Fruit fly (Drosophila melanogaster): ENCODE measurements around the gene CG10947.

Gene CG10947

DNA sequence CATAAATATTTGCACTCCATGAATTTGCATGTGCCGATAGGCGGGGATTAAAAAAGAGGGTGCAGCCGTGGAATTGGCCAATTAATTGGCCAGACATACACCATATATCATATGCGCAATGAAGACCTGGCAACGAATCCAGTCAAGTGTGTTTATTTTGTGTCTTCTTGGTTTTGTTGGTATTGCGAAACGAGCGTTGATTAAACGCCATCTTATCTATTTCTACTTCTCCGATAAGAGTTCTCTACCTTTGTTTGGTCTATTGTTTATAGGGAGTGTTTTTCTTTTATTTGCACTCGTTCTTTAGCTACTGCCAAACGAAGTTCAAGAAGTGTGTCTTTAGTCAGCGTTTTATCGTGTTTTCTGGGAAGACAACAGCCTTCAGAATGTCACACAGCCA is 76.8 kb downstream of the CG10947 start:
- no peak for TF ChIP-seq CG34367 (tag; optimal IDR thresholded peaks at IDR 0.05)
